Worm (Caenorhabditis elegans) whole organism, L3 larva: ENCODE data around the gene F21D5.4.

Experiments used
- nhr-76 ChIP-seq: fragments of 150-350 bp; sonication (generic microtip); optimal IDR thresholded peaks from 5 replicates; lab custom pipeline; 2014; ENCODE audit warnings: missing biosample characterization, missing genetic modification characterization
- unc-62 ChIP-seq: fragments of 150-350 bp; sonication (generic microtip); optimal IDR thresholded peaks from 4 replicates; lab custom pipeline; 2014; ENCODE audit warnings: missing biosample characterization, missing genetic modification reagents, missing genetic modification characterization

DNA sequence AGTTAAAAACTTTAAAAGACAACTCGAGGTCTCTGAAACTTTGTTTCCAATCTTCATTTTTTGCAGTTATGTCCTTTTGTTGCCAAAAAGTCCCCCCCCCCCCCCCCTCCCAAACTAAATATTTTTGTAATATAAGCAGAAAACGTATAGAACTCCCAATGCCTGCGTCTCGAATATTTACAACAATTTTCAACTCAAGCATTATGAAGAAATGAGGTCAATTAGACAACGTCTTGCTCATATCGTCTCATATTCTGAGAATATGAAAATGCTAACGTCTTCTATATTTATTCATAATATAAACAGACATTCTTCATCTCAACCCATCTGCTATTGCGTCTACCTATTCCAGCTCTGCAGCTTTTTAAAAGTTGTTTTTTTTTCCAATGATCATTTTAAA, 19.7 kb upstream of the F21D5.4 start, which contains the start of gene H23L24.1:
- TF ChIP-seq nhr-76 (tag; lab: Kevin White, UChicago) (no peak), unc-62 (GFP tag; lab: Kevin White, UChicago) (no peak)
